Worm (Caenorhabditis elegans) whole organism, young adult: ENCODE results near the gene adbp-1.

Experiments
- akir-1 ChIP-seq: fragments of 200-800 bp; sonication (Bioruptor generic); optimal IDR thresholded peaks from 2 replicates; lab custom pipeline; 2018; ENCODE audit warnings: mild to moderate bottlenecking, missing genetic modification characterization, moderate library complexity, missing compliant biosample characterization
- efl-1 ChIP-seq: fragments of 150-350 bp; optimal IDR thresholded peaks from 2 replicates; lab custom pipeline; 2014; ENCODE audit warnings: missing biosample characterization, missing genetic modification reagents, missing genetic modification characterization
- snpc-4 ChIP-seq, 5 experiments: fragments of 150-350 bp in 1 of 5; sonication (generic microtip) in 4 of 5; optimal IDR thresholded peaks; 2 replicates each; lab custom pipeline; 2014 to 2018; ENCODE audit warnings: missing genetic modification characterization in 5 of 5, missing biosample characterization in 3 of 5, antibody characterized with exemption in 2 of 5, mild to moderate bottlenecking in 2 of 5, missing compliant biosample characterization in 2 of 5, missing genotype in 2 of 5, moderate library complexity in 2 of 5, missing genetic modification reagents in 1 of 5
- tlf-1 ChIP-seq: fragments of 200-800 bp; sonication (Bioruptor generic); optimal IDR thresholded peaks from 2 replicates; lab custom pipeline; 2018; ENCODE audit warnings: mild to moderate bottlenecking, missing genetic modification characterization, missing compliant biosample characterization

DNA sequence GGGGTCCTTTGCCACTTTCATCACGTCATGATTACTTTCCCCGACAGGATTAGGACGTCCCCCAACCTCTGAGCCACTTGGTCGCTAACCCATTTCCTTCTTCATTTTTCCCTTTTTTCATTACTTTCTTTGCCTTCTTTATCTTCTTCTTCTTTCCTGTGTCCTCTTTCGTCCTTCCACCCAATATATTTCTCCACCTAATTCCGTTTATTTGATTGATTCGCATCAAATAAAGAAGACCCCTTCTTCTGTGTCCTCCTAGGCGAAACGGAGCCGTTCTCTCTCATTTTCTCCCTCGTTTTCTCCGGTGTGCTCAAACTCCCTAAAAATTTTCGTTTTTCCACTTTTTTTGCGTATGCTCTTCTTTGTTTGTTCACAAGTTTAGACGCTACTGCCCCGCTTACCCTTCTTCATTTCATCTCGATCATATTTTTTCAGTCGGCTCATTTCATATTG lies 34.3 kb upstream of the adbp-1 start, which contains the start of gene C05D12.7:
- no peak for TF ChIP-seq akir-1 (GFP tag; lab: Kevin White, UChicago)
- no peak for TF ChIP-seq efl-1
- no peak for TF ChIP-seq tlf-1 (GFP tag; lab: Kevin White, UChicago)
- no peak for TF ChIP-seq snpc-4 (GFP tag; optimal IDR thresholded peaks at IDR 0.05; lab: Kevin White, UChicago)
- TF ChIP-seq snpc-4 (tag; optimal IDR thresholded peaks at IDR 0.05; lab: Kevin White, UChicago) = no peak
